Fruit fly (Drosophila melanogaster) whole organism, wandering third instar larva: ENCODE results near the gene CG32081.

Experiments
- Abd-B ChIP-seq: fragments of >200 bp; optimal IDR thresholded peaks from 2 replicates; lab custom pipeline; 2017; ENCODE audit warnings: missing biosample characterization, missing genetic modification characterization
- CG32264 ChIP-seq: fragments of 200-800 bp; sonication (Bioruptor generic); optimal IDR thresholded peaks from 2 replicates; lab custom pipeline; 2016; ENCODE audit warnings: missing biosample characterization, missing genetic modification characterization
- CG9705 ChIP-seq: fragments of 200-800 bp; sonication (Bioruptor generic); optimal IDR thresholded peaks from 2 replicates; lab custom pipeline; 2018; ENCODE audit warnings: missing biosample characterization, mild to moderate bottlenecking, missing genetic modification characterization
- CrebA ChIP-seq: fragments of 200-800 bp; sonication (Bioruptor generic); optimal IDR thresholded peaks from 2 replicates; lab custom pipeline; 2016; ENCODE audit warnings: missing biosample characterization, mild to moderate bottlenecking, missing genetic modification characterization, borderline replicate concordance
- Dfd ChIP-seq: fragments of >200 bp; optimal IDR thresholded peaks from 2 replicates; lab custom pipeline; 2017; ENCODE audit warnings: missing biosample characterization, missing genetic modification characterization
- Dif ChIP-seq: fragments of 200-275, 200-300 bp; sonication (Bioruptor generic); optimal IDR thresholded peaks from 2 replicates; lab custom pipeline; 2018; ENCODE audit warnings: missing biosample characterization, missing genetic modification characterization; ENCODE audit not compliant: partially characterized antibody
- GATAd ChIP-seq: sonication (Bioruptor generic); optimal IDR thresholded peaks from 2 replicates; lab custom pipeline; 2016; ENCODE audit warnings: missing biosample characterization, missing genetic modification characterization
- HLH106 ChIP-seq: fragments of 200-800 bp; optimal IDR thresholded peaks from 3 replicates; lab custom pipeline; 2019; ENCODE audit warnings: missing biosample characterization, mild to moderate bottlenecking, missing genetic modification characterization, moderate library complexity
- Hnf4 ChIP-seq: fragments of 200-800 bp; sonication (Bioruptor generic); optimal IDR thresholded peaks from 2 replicates; lab custom pipeline; 2016; ENCODE audit warnings: missing biosample characterization, mild to moderate bottlenecking, missing genetic modification characterization
- Hr78 ChIP-seq: fragments of >200 bp; optimal IDR thresholded peaks from 2 replicates; lab custom pipeline; 2017; ENCODE audit warnings: missing biosample characterization, missing genetic modification characterization
- Hr83 ChIP-seq: fragments of 200-300 bp; sonication (Bioruptor generic); optimal IDR thresholded peaks from 2 replicates; lab custom pipeline; 2016; ENCODE audit warnings: missing biosample characterization, mild to moderate bottlenecking, missing genetic modification characterization, moderate library complexity; ENCODE audit not compliant: poor library complexity, severe bottlenecking
- Jra ChIP-seq: sonication (Bioruptor generic); optimal IDR thresholded peaks from 2 replicates; lab custom pipeline; 2016; ENCODE audit warnings: missing biosample characterization, missing genetic modification characterization
- Mio ChIP-seq: sonication (Bioruptor generic); optimal IDR thresholded peaks from 2 replicates; lab custom pipeline; 2016; ENCODE audit warnings: missing biosample characterization, missing genetic modification characterization
- Myc ChIP-seq: fragments of >200 bp; optimal IDR thresholded peaks from 2 replicates; lab custom pipeline; 2017
- N ChIP-seq: fragments of >200 bp; optimal IDR thresholded peaks from 2 replicates; lab custom pipeline; 2018; ENCODE audit warnings: missing biosample characterization, missing external identifiers, missing genetic modification characterization
- OdsH ChIP-seq: fragments of 200-800 bp; sonication (Bioruptor generic); optimal IDR thresholded peaks from 2 replicates; lab custom pipeline; 2016; ENCODE audit warnings: missing biosample characterization, mild to moderate bottlenecking, missing genetic modification characterization
- Rel ChIP-seq, 2 experiments: fragments of 200-800 bp; sonication (Bioruptor generic) in 1 of 2; optimal IDR thresholded peaks; 2 replicates in 1 of 2; 3 replicates in 1 of 2; lab custom pipeline; 2016 to 2019; ENCODE audit warnings: mild to moderate bottlenecking in 2 of 2, missing biosample characterization in 2 of 2, missing genetic modification characterization in 2 of 2, moderate library complexity in 1 of 2
- Sp1 ChIP-seq: fragments of 200-800 bp; sonication (Bioruptor generic); optimal IDR thresholded peaks from 3 replicates; lab custom pipeline; 2019; ENCODE audit warnings: missing biosample characterization, mild to moderate bottlenecking, missing genetic modification characterization, moderate library complexity
- Vsx2 ChIP-seq: fragments of 200-300, 225-300 bp; sonication (Bioruptor generic); optimal IDR thresholded peaks from 2 replicates; lab custom pipeline; 2018; ENCODE audit warnings: missing biosample characterization, missing genetic modification characterization; ENCODE audit not compliant: partially characterized antibody
- br ChIP-seq: fragments of 200-800 bp; sonication (Bioruptor generic); optimal IDR thresholded peaks from 2 replicates; lab custom pipeline; 2016; ENCODE audit warnings: missing biosample characterization, missing genetic modification characterization
- brk ChIP-seq: fragments of 200-800 bp; sonication (Bioruptor generic); optimal IDR thresholded peaks from 2 replicates; lab custom pipeline; 2016; ENCODE audit warnings: missing biosample characterization, mild to moderate bottlenecking, missing genetic modification characterization
- dl ChIP-seq, 2 experiments: fragments of 175-275, 200-275 bp in 1 of 2; fragments of 200-275 bp in 1 of 2; sonication (Bioruptor generic); optimal IDR thresholded peaks; lab custom pipeline; 2018; ENCODE audit warnings: mild to moderate bottlenecking in 2 of 2, missing biosample characterization in 2 of 2, missing genetic modification characterization in 2 of 2, moderate library complexity in 2 of 2; ENCODE audit not compliant: partially characterized antibody in 2 of 2, insufficient read depth in 1 of 2
- dmrt93B ChIP-seq: fragments of 200-800 bp; sonication (Bioruptor generic); optimal IDR thresholded peaks from 2 replicates; lab custom pipeline; 2018; ENCODE audit warnings: missing biosample characterization, mild to moderate bottlenecking, missing genetic modification characterization
- dsf ChIP-seq: sonication (Bioruptor generic); optimal IDR thresholded peaks from 2 replicates; lab custom pipeline; 2016; ENCODE audit warnings: missing biosample characterization, missing genetic modification characterization, borderline replicate concordance
- ey ChIP-seq: fragments of 200-800 bp; sonication (Bioruptor generic); optimal IDR thresholded peaks from 2 replicates; lab custom pipeline; 2016; ENCODE audit warnings: missing biosample characterization, missing genetic modification characterization
- foxo ChIP-seq, 2 experiments: fragments of 200-800 bp; sonication (Bioruptor generic); optimal IDR thresholded peaks; 2 replicates in 1 of 2; 3 replicates in 1 of 2; lab custom pipeline; 2016 to 2017; ENCODE audit warnings: missing biosample characterization in 2 of 2, missing genetic modification characterization in 2 of 2
- fru ChIP-seq: fragments of 200-800 bp; sonication (Bioruptor generic); optimal IDR thresholded peaks from 3 replicates; lab custom pipeline; 2016; ENCODE audit warnings: missing biosample characterization, mild to moderate bottlenecking, missing genetic modification characterization
- h ChIP-seq: fragments of 200-800 bp; sonication (Bioruptor generic); optimal IDR thresholded peaks from 3 replicates; lab custom pipeline; 2016; ENCODE audit warnings: missing biosample characterization, mild to moderate bottlenecking, missing genetic modification characterization
- jim ChIP-seq: fragments of 175-275, 200-325 bp; sonication (Bioruptor generic); optimal IDR thresholded peaks from 2 replicates; lab custom pipeline; 2016; ENCODE audit warnings: missing biosample characterization, mild to moderate bottlenecking, missing genetic modification characterization
- lola ChIP-seq: fragments of >200 bp; optimal IDR thresholded peaks from 2 replicates; lab custom pipeline; 2017; ENCODE audit warnings: missing biosample characterization, missing genetic modification characterization
- pan ChIP-seq: fragments of >200 bp; optimal IDR thresholded peaks from 2 replicates; lab custom pipeline; 2017
- psq ChIP-seq: fragments of 200-800 bp; sonication (Bioruptor generic); optimal IDR thresholded peaks from 3 replicates; lab custom pipeline; 2017; ENCODE audit warnings: missing biosample characterization, mild to moderate bottlenecking, missing genetic modification characterization, moderate library complexity
- rgr ChIP-seq: fragments of 200-800 bp; sonication (Bioruptor generic); optimal IDR thresholded peaks from 3 replicates; lab custom pipeline; 2016; ENCODE audit warnings: missing biosample characterization, mild to moderate bottlenecking, missing genetic modification characterization
- sage ChIP-seq: fragments of 200-800 bp; sonication (Bioruptor generic); optimal IDR thresholded peaks from 2 replicates; lab custom pipeline; 2016; ENCODE audit warnings: missing biosample characterization, mild to moderate bottlenecking, missing genetic modification characterization
- sv ChIP-seq: fragments of 200-800 bp; sonication (Bioruptor generic); optimal IDR thresholded peaks from 3 replicates; lab custom pipeline; 2016; ENCODE audit warnings: missing biosample characterization, missing genetic modification characterization
- tai ChIP-seq: sonication (Bioruptor generic); optimal IDR thresholded peaks from 2 replicates; lab custom pipeline; 2016; ENCODE audit warnings: missing biosample characterization, missing genetic modification characterization
- usp ChIP-seq: fragments of >200 bp; optimal IDR thresholded peaks from 2 replicates; lab custom pipeline; 2017; ENCODE audit warnings: missing biosample characterization, missing genetic modification characterization
- woc ChIP-seq: sonication (Bioruptor generic); optimal IDR thresholded peaks from 2 replicates; lab custom pipeline; 2016; ENCODE audit warnings: missing biosample characterization, mild to moderate bottlenecking, missing genetic modification characterization

CG32081 gene

dm6 chr3L:11070372-11070854 is 43.0 kb downstream of the CG32081 start, which contains the start of gene Mocs1:
Gene Mocs1 (plus strand): TSS chr3L:11070526.
- TF ChIP-seq brk (GFP tag; lab: Kevin White, UChicago) (no peak), Abd-B (GFP tag; lab: Kevin White, UChicago) (no peak), ey (no peak), foxo (GFP tag; optimal IDR thresholded peaks at IDR 0.05; lab: Kevin White, UChicago) (peak in 1 of 2 experiments; percentile 43), GATAd (GFP tag; lab: Kevin White, UChicago) (no peak), psq (no peak), OdsH (GFP tag; lab: Kevin White, UChicago) (peak; percentile 14), Jra (GFP tag; lab: Kevin White, UChicago) (no peak), woc (GFP tag; lab: Kevin White, UChicago) (no peak), CG9705 (no peak), Dfd (no peak), rgr (GFP tag; lab: Kevin White, UChicago) (peak; percentile 56), Hnf4 (peak; percentile 49), tai (GFP tag; lab: Kevin White, UChicago) (no peak), dl (GFP tag; optimal IDR thresholded peaks at IDR 0.05; lab: Kevin White, UChicago; ENCODE audit: insufficient read depth in 1 of 2, partially characterized antibody in 2 of 2) (no peak), HLH106 (tag; lab: Kevin White, UChicago) (no peak), fru (GFP tag; lab: Kevin White, UChicago) (no peak), Mio (GFP tag; lab: Kevin White, UChicago) (no peak), dsf (GFP tag; lab: Kevin White, UChicago) (no peak), lola (GFP tag; lab: Kevin White, UChicago) (no peak), Rel (GFP tag; optimal IDR thresholded peaks at IDR 0.05; lab: Kevin White, UChicago) (no peak), Rel (tag; optimal IDR thresholded peaks at IDR 0.05; lab: Kevin White, UChicago) (peak; percentile 24), br (GFP tag; lab: Kevin White, UChicago) (no peak), jim (peak; percentile 11), Myc (lab: Kevin White, UChicago) (no peak), Hr78 (GFP tag; lab: Kevin White, UChicago) (no peak), CG32264 (GFP tag; lab: Kevin White, UChicago) (no peak), CrebA (GFP tag; lab: Kevin White, UChicago) (no peak), Vsx2 (GFP tag; lab: Kevin White, UChicago) (no peak), sv (GFP tag; lab: Kevin White, UChicago) (no peak), Sp1 (GFP tag; lab: Kevin White, UChicago) (peak; percentile 31), usp (GFP tag; lab: Kevin White, UChicago) (no peak), pan (no peak), Hr83 (GFP tag; lab: Kevin White, UChicago) (peak; percentile 77), Dif (GFP tag; lab: Kevin White, UChicago) (peak; percentile 47), N (GFP tag; lab: Kevin White, UChicago) (no peak), h (GFP tag; lab: Kevin White, UChicago) (no peak), dmrt93B (GFP tag; lab: Kevin White, UChicago) (no peak), sage (GFP tag; lab: Kevin White, UChicago) (no peak)

dm6 chr3L:11071057-11071456 is 43.7 kb downstream of the CG32081 start:
- TF ChIP-seq br (GFP tag; lab: Kevin White, UChicago) (no peak), ey (no peak), CG32264 (GFP tag; lab: Kevin White, UChicago) (no peak), dsf (GFP tag; lab: Kevin White, UChicago) (no peak), sv (GFP tag; lab: Kevin White, UChicago) (no peak), rgr (GFP tag; lab: Kevin White, UChicago) (no peak)
